Worm (Caenorhabditis elegans): ENCODE results near the gene sru-19.

DNA sequence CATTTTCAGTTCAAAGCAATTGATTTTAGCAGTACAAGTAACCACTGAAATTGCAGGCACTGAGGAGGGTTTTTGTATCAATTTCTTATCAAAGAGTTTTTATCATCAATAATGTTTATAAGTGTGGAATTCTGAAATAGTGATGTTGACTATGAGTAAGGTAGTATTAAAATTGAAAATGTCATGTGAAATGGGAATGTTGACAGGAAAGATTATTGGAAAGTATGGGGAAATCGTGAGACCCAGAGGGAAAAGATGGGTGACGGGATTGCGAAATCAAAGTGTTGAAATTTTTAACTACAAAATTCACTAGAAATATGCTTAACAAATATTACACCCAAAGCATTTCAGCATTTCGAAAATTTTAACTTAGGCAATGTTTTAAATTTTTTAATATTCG is 28.9 kb downstream of the sru-19 start, which contains the start of gene F53B2.8:
- TF ChIP-seq nhr-77 (tag; optimal IDR thresholded peaks at IDR 0.05): no peak
- peak; percentile 0 for TF ChIP-seq F13H6.1 (tag; optimal IDR thresholded peaks at IDR 0.05)
- TF ChIP-seq mab-5 (tag; optimal IDR thresholded peaks at IDR 0.05): no peak
- no peak for TF ChIP-seq ztf-11 (tag; optimal IDR thresholded peaks at IDR 0.05)

Data from whole organism, L2 larva.